Fruit fly (Drosophila melanogaster): ENCODE data around the gene Tbc1d15-17.

Tbc1d15-17 gene

dm6 chr2L:207129-207813 is at the start of gene Tbc1d15-17, which contains the start of gene CG11617:
TSS of gene Tbc1d15-17 (plus strand) at chr2L:207179.
TSS of gene CG11617 (minus strand) at chr2L:207297.
- TF ChIP-seq CG8478 (optimal IDR thresholded peaks at IDR 0.05) = no peak
- TF ChIP-seq CTCF (optimal IDR thresholded peaks at IDR 0.05) = peak; percentile 21 to 57

DNA sequence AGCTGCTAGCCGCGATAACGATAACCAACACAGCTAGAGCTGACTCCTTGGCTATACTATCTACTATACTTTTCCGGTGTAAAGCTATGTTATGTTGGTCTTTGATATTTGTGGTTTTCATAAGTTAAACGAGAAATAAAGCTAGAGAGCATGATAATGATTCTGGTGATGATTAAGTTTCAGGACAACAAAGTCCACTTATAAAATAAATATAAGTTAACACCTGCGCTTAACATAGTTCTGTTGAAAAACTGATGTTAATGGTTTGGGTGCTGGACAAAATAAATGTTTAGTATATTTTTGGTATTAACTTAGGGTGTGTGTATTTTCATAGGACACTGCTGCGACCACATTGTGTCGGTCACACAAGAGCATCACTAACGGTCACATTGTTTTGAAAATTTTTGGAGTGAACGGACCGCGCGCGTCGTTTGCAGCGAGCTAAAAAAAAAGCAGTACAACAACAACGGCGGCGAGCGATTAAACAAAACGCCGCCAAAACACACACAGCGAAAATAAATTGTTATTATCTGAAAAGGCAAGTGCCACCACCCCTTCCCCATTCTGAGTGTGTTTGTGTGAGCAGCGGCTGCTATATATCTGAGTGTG is 48.2 kb upstream of the Tbc1d15-17 start, which contains the start of the genes CG33635 and spen:
Gene CG33635 (minus strand): TSS at position 16 of the 609 bp plus-strand sequence.
Gene spen (plus strand): TSS at position 384 of the 609 bp plus-strand sequence.
- TF ChIP-seq CTCF (optimal IDR thresholded peaks at IDR 0.05) (peak in 1 of 2 experiments; percentile 5), CG8478 (optimal IDR thresholded peaks at IDR 0.05) (no peak)

DNA sequence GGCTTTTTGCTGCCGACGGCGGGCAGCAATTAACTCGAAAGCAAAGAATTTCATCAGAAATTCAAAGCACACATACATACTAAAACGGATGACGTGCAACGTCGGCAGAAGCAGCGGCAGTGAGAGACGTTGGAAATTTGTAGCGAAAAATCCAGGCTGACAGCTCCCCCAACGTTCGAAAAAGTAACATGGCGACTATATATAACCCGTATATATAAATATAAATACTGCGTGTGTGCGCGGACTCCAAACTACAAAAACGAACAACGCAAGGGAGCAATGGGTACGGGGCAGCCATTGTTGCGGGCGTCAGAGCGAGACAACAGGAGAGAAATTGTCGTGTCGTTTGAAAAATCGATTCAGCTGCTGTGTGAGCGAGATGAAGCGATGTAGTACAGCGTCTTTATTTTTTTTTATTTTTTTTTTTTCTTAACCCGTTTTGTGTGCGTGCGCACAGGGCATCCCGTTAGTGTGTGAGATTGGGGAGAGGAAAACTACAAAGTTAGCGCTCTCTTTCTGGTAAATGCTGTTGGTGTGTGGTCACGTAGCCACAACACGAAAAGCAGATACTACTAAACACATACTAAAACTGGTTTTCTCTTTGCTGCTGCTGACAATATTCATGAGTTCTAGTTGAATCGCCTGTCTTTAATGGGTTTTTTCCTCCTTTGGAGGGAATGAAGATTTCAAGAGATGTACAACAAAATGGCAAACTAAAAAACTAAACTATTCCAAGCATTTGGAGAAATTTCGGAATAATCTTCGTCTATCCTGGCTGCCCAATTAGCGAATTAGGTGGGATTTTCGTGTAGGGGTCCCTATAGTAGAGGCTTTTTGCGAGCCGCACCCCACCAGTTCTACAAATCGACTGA is 46.2 kb upstream of the Tbc1d15-17 start:
- TF ChIP-seq CG8478 (optimal IDR thresholded peaks at IDR 0.05) (peak; percentile 29), CTCF (optimal IDR thresholded peaks at IDR 0.05) (no peak)

DNA sequence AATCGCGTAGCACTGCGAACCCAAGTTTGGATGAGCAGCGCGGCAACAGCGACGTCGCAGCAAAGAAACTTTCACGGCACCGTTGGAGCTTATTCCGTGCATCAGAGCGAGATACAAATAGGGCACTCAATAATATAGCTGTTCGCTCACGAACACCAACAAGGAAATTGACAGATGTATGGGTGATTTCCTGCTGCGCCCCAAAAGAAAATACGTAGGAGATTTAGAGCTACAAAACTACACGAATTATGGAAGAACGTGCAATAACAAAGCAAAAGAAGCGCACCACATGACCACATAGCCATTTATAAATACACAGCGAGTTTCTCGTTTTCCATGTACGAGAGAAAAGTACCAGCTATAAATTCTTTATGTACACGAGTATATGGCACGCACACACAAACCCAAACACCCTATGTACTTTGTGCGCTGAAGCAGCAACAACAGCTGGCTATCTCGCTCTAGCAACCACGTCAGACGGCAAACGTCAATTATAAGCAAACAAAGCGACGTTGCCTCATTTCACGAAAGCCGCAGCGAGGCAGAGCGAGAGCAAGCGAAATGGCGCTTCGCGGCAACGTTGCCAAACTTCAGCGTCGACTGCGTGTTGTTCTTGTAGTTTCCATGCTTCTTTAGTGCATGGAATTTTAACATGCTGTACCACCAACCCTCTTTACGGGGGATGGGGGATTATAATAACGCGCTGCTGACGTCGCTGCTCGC is 45.4 kb upstream of the Tbc1d15-17 start:
- no peak for TF ChIP-seq CTCF (optimal IDR thresholded peaks at IDR 0.05)

DNA sequence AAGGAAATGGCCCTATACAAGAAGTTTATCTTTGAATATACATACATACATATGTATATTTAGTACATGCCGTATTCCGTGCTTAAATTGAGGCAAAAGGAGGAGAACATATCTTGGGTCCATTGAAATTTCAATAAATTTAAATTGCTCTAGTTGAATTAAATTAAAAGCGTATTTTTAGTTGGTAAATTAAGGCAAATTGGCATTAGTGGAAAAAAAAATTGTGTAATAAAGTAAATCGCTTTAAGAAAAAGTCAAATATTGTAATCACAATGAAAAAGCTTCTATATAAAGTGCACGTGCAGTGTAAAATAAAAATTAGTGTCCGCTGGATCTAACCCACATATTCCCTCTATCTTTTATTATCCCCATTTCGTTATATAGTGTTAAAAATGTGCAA is 44.8 kb upstream of the Tbc1d15-17 start:
- TF ChIP-seq CG8478 (optimal IDR thresholded peaks at IDR 0.05) (no peak), CTCF (optimal IDR thresholded peaks at IDR 0.05) (no peak)

- TF ChIP-seq CG8478 (optimal IDR thresholded peaks at IDR 0.05) = no peak
- TF ChIP-seq CTCF (optimal IDR thresholded peaks at IDR 0.05) = no peak
Measured at dm6 chr2L:163229-163628, 43.8 kb upstream of the Tbc1d15-17 start.

dm6 chr2L:165253-165890 is 41.6 kb upstream of the Tbc1d15-17 start:
- no peak for TF ChIP-seq CG8478 (optimal IDR thresholded peaks at IDR 0.05)
- no peak for TF ChIP-seq CTCF (optimal IDR thresholded peaks at IDR 0.05)

- TF ChIP-seq CTCF (optimal IDR thresholded peaks at IDR 0.05) (no peak), CG8478 (optimal IDR thresholded peaks at IDR 0.05) (no peak)
Measured at dm6 chr2L:166115-167069, 40.6 kb upstream of the Tbc1d15-17 start.

DNA sequence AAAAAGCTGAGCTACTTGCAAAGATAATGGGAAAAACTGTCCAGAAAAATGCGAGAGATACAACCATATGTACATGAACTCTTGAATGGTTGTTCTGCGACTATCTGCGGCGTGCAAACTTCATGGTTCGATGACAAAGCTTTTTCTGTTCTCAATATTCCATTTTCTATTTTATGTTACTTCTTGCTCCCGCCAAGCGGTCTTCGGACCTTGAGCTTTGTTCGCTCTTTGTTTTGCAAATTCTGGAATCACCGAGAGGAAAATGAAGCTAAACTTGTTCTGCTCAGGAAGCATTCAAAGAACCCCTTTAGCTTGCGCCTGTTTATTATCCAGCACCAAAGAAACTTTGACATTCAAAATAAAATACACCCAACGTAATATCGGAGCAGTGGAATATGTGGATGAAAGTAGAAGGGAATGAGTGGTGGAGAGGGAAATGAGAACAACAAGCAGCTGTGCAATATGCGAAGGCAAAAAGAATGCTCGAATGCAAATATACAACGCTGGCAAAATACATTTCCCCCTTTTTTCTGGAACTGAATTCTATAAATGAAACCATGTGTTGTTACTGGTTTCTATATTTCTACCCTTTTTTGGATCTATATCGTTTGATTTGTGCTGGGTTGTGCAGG is 38.6 kb upstream of the Tbc1d15-17 start:
- TF ChIP-seq CTCF (optimal IDR thresholded peaks at IDR 0.05) (no peak), CG8478 (optimal IDR thresholded peaks at IDR 0.05) (no peak)

DNA sequence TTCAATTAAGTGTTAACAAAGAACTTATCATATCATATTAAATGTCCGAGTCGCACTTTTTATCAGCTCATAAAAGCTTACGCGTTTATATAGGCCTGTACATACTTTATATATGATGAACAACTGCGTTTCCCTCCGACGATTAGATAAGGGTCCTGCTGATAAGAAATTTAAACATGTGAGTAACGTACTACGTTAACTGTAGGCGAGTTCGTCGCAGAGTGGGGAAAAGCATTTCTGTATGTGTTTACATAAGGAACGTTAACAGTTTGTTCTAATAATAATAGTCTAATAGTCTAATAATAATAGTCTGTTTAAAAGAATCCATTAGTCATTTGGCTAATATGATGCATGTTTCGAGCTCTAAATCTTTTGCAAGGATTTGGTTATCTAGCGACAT is 36.6 kb upstream of the Tbc1d15-17 start:
- TF ChIP-seq CG8478 (optimal IDR thresholded peaks at IDR 0.05) (no peak), CTCF (optimal IDR thresholded peaks at IDR 0.05) (no peak)

DNA sequence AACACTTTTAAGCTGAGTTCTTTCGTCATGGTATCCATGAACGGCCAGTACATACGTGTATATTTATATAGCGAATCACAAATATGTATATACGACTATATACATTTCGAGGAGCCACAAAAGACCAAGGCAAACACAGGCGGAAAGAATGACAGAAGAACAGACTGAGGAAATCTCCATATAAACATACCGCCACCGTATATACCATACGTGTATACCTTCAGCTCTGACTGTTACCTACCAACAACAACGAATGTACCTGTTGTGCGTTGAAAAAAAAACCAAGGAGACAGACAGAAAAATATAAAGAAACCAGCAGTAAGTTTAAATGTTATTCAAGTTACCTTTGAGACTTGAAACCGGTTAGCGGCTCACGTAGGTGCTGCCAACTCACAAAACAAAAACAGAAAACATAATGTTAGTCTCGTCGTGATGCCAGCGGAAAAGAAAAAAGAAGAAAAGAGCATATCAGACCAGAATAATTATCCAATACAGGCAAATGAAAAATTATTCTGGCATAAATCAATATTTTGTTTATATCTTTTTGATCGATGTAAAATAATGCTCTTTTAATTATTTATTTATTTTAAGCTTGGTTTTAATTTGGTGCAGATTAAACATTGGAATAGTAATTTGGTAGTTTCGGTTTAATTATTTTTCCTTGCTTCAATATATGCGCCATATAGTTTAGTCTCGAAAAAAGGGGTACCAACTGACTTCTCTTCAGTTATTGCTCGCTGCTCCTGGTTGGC is 35.3 kb upstream of the Tbc1d15-17 start:
- TF ChIP-seq CTCF (optimal IDR thresholded peaks at IDR 0.05) (no peak), CG8478 (optimal IDR thresholded peaks at IDR 0.05) (no peak)

- TF ChIP-seq CG8478 (optimal IDR thresholded peaks at IDR 0.05) (no peak), CTCF (optimal IDR thresholded peaks at IDR 0.05) (no peak)
Measured at dm6 chr2L:175727-176126, 31.3 kb upstream of the Tbc1d15-17 start.
